Worm (Caenorhabditis elegans): Measurements from ENCODE around the gene B0024.4.
A peak's percentile ranks its signal among the peaks of the same experiment; 100 is the strongest.

- no peak for TF ChIP-seq nhr-237 (tag; optimal IDR thresholded peaks at IDR 0.05)
- TF ChIP-seq R02D3.7 (tag; optimal IDR thresholded peaks at IDR 0.05), result no peak
- no peak for TF ChIP-seq lin-13 (GFP tag; optimal IDR thresholded peaks at IDR 0.05)
- no peak for TF ChIP-seq nhr-11 (tag; optimal IDR thresholded peaks at IDR 0.05)
- TF ChIP-seq egl-27 (tag; optimal IDR thresholded peaks at IDR 0.05), result no peak
- TF ChIP-seq ceh-16 (tag; optimal IDR thresholded peaks at IDR 0.05), result no peak
- TF ChIP-seq ama-1 (optimal IDR thresholded peaks at IDR 0.05), result peak; percentile 19
- no peak for TF ChIP-seq mbf-1 (tag; optimal IDR thresholded peaks at IDR 0.05)
- no peak for TF ChIP-seq lin-39 (tag; optimal IDR thresholded peaks at IDR 0.05)
Observed at ce11 chrV:10255005-10255472, 42.2 kb upstream of the B0024.4 start, which contains the start of gene rop-1.

Measured in whole organism, L2 larva.